Worm (Caenorhabditis elegans) whole organism, dauer: ENCODE results near the gene T01D1.4.

ENCODE experiments used
- unc-62 ChIP-seq: sonication (generic microtip); optimal IDR thresholded peaks from 2 replicates; lab custom pipeline; 2017; ENCODE audit warnings: missing biosample characterization, missing genetic modification reagents, missing genetic modification characterization

Gene T01D1.4

ce11 chrII:162182-162581 is 16.7 kb downstream of the T01D1.4 start, which contains the start of gene etr-1:
Gene etr-1, plus strand, starts transcription at chrII:162374.
- TF ChIP-seq unc-62 (GFP tag; lab: Kevin White, UChicago) = no peak

ce11 chrII:161275-161674 is 17.6 kb downstream of the T01D1.4 start:
- TF ChIP-seq unc-62 (GFP tag; lab: Kevin White, UChicago) = no peak

- TF ChIP-seq unc-62 (GFP tag; lab: Kevin White, UChicago) = no peak
Measured at ce11 chrII:160561-161123, 18.3 kb downstream of the T01D1.4 start.

ce11 chrII:159294-159922 is 19.5 kb downstream of the T01D1.4 start:
- TF ChIP-seq unc-62 (GFP tag; lab: Kevin White, UChicago) = no peak

ce11 chrII:158004-158731 is 20.7 kb downstream of the T01D1.4 start:
- no peak for TF ChIP-seq unc-62 (GFP tag; lab: Kevin White, UChicago)

ce11 chrII:156999-157499 is 21.8 kb downstream of the T01D1.4 start:
- no peak for TF ChIP-seq unc-62 (GFP tag; lab: Kevin White, UChicago)

- TF ChIP-seq unc-62 (GFP tag; lab: Kevin White, UChicago) = no peak
Measured at ce11 chrII:155904-156303, 23.0 kb downstream of the T01D1.4 start, which contains the start of gene mrpl-28. Gene mrpl-28, minus strand, starts transcription at chrII:156009.

- no peak for TF ChIP-seq unc-62 (GFP tag; lab: Kevin White, UChicago)
Measured at ce11 chrII:152283-152682, 26.6 kb downstream of the T01D1.4 start, which contains the start of gene T25D3.3. Gene T25D3.3, plus strand, starts transcription at chrII:152583.

- no peak for TF ChIP-seq unc-62 (GFP tag; lab: Kevin White, UChicago)
Measured at ce11 chrII:151495-151894, 27.4 kb downstream of the T01D1.4 start.

ce11 chrII:146933-147332 is 32.0 kb downstream of the T01D1.4 start, which contains the start of gene T25D3.4:
Gene T25D3.4, plus strand, starts transcription at chrII:147233.
- no peak for TF ChIP-seq unc-62 (GFP tag; lab: Kevin White, UChicago)

- no peak for TF ChIP-seq unc-62 (GFP tag; lab: Kevin White, UChicago)
Measured at ce11 chrII:135166-135565, 43.7 kb downstream of the T01D1.4 start, which contains the start of gene K10B4.1. Gene K10B4.1, plus strand, starts transcription at chrII:135466.

ce11 chrII:133548-134275 is 45.2 kb downstream of the T01D1.4 start, which contains the start of gene cwn-1:
Gene cwn-1, minus strand, starts transcription at chrII:133598.
- no peak for TF ChIP-seq unc-62 (GFP tag; lab: Kevin White, UChicago)

ce11 chrII:129770-130169 is 49.1 kb downstream of the T01D1.4 start:
- TF ChIP-seq unc-62 (GFP tag; lab: Kevin White, UChicago) = no peak

- no peak for TF ChIP-seq unc-62 (GFP tag; lab: Kevin White, UChicago)
Measured at ce11 chrII:128929-129328, 50.0 kb downstream of the T01D1.4 start, which contains the start of gene srd-3. Gene srd-3, minus strand, starts transcription at chrII:129029.
